Fruit fly (Drosophila melanogaster): ENCODE measurements around the gene sol.

Gene sol

DNA sequence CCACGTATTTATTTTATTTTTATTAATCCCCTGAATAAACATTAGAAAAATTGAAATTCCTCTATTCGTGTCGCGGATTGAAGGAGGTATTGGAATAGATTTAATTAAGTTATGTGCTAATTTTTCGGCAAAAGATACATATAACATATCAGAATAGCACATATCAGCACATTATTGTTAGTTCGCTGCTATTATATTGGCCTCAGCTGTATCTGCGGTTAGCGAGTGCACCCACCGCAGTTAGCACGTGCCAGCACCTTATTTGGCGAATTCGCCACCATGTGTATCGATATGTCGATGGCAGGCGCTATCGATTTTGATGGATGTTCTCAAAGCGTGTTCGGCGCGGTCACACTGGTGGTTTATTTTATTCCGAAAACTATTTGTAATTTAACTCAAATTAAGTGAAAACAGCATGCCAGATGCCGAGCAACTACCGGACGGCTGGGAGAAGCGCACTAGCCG is 5.0 kb upstream of the sol start, which contains the start of gene dod:
Gene dod, plus strand, starts transcription at position 323 of the 465 bp plus-strand sequence.
- TF ChIP-seq CG17801 (GFP tag; optimal IDR thresholded peaks at IDR 0.05; ENCODE audit: partially characterized antibody) = peak; percentile 56

DNA sequence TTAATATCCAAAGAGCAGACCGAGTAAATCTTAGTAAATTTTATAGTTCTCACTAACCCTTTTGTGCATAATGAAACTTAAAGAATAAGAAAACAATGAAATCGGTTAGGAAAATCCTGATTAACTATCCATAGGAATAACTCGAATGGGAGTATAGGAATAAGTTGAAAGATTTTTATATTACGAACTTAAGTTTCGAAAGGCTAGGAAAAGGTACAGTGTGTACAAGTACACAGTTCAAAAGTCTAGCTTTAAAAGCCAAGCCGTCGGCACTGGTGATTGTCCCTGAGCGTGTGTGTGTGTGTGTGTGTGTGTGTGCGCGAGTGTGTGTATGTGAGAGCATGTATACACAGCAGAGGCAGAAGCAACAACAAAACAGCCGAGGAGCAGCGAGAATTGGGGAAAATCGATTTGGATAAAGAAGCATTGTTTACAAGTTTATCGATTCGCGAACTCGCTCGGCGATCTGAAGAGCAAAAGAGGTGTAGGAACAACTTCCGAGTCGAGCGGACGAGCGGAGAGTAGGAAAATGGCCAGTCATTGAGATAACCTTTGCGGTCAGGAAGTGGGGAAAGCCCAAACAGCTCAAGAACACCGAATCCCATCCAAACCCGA is 1.2 kb downstream of the sol start:
- no peak for TF ChIP-seq CG17801 (GFP tag; optimal IDR thresholded peaks at IDR 0.05; ENCODE audit: partially characterized antibody)

DNA sequence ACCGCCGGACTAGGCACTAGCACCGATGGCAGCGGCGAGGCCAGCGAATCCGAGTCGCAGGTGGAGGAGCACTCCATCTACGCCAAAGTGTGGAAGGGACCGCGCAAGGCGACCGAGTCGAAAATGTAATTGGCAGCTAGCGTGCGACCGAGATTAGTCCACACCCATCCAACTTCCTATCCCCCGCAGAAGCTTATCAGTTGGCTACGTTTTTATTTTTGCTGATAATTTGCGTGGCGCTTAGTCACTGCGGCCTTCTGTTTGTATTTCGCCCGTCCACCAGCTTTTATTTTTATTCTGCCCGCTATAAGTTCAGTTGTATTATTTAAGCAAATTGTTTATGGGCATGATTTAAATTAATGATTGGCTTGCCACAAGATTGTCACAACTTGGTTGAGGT is 3.5 kb downstream of the sol start:
- no peak for TF ChIP-seq CG17801 (GFP tag; optimal IDR thresholded peaks at IDR 0.05; ENCODE audit: partially characterized antibody)

DNA sequence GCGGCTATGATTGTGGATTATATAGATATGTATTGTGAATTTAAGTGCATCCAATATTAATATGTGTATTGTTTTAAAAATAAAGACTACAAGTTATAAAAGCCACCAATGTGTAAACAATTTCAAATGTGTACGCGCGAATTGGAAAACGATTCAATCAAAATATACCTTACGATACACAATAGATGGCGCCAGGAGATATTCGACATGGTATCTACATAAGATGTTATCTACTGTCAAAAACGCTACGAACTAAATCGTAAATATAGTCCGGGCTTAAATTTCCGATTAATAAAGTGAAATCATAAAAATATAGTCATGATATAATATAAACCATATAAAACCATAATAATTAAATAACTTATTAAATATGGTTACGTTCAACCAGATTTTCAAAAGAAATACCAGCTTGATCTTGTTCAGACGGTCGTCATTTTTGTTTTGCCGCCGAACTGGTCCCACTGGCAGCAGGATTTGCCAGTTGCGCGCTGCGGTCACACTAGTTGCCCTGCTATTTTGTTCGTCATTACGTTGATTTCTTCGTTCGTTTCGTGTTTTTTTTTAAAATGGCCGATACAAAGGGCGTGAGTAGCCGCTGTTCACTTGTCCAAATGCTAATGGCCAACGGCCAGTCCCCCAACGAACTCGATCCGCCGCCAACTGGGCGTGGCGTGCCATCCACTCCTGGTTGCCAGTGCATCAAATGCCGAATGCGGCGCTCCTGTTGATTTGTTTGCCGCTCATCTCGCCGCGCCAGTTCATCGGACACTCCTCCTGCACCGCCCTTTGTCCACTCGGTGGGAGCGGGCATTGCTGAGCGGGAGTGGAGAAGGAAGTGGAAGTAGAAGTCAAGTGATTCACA is 8.0 kb downstream of the sol start, which contains the start of gene Septin1:
Gene Septin1, plus strand, starts transcription at position 477 of the 862 bp plus-strand sequence.
- TF ChIP-seq CG17801 (GFP tag; optimal IDR thresholded peaks at IDR 0.05; ENCODE audit: partially characterized antibody) = no peak

DNA sequence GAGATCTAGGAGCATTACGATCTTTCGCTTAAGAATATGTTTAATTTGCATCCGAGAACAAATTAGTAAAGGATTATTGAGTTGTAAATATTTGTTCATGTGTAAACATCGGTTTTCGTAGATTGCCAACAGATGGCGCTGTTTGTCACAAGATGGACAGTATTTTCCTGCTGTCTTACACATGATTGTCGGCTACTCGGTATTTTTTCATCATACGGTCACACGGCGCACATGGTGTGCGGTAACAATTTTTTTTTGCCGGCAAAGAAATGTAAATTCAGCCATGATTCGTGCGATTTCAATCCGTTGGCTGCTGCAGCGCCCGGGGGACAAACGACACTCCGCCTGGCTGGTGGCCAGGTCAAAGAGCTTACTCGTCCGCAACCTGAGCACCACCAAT is 12.8 kb downstream of the sol start, which contains the start of the genes bbx and waw:
Gene bbx, plus strand, starts transcription at position 151 of the 400 bp plus-strand sequence.
Gene waw, plus strand, starts transcription at position 151 of the 400 bp plus-strand sequence.
- TF ChIP-seq CG17801 (GFP tag; optimal IDR thresholded peaks at IDR 0.05; ENCODE audit: partially characterized antibody) = no peak

DNA sequence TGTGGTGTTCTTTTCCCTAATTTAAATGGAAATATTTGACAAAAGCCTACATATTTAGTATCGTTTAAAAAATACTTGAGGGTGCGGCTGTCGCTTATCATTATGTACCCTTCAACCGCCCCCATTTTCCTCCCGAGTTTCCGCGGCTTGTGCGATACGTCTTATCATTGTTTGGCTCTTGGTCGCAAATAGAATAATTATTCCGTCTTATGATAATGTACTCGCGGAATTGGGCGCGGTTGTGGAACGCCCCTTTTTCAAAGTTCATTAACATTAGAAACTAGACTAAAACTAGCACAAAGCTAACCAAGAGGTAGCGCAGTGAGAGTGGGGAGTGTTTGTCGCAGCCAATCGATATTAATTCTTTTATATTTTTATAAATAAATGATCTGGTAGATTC is 15.3 kb downstream of the sol start:
- TF ChIP-seq CG17801 (GFP tag; optimal IDR thresholded peaks at IDR 0.05; ENCODE audit: partially characterized antibody) = no peak

DNA sequence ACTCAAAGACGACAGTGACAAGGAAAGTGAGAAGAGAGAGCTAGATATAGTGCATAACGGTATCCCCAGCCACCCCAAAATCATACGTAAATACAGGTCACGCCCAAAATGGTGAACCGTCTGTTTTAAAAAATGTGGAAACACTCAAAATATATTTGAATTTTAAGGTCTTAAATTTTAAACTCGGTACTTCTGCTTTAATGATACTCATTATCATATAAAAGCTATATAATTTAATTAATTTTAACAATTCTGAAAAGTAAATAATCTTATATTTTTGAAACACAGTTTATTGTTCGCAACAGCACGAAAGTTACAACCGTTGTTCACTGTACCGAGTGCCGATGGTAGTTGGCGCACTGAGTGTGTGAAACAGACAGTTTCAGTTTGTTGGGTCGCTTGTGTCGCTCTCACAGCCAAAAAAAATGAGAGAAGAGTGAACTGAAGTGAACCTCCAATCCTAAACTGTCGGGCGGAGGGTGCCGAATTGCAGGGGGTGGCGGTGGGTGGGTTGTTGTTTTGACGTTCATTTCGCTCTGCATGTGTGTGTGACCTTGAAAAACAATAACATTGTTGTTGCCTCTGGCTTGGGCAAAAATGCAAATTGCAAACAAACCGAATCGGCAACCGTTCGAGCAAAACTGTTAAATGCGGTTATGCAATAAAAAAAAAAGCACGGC is 16.4 kb downstream of the sol start:
- TF ChIP-seq CG17801 (GFP tag; optimal IDR thresholded peaks at IDR 0.05; ENCODE audit: partially characterized antibody) = peak; percentile 94

DNA sequence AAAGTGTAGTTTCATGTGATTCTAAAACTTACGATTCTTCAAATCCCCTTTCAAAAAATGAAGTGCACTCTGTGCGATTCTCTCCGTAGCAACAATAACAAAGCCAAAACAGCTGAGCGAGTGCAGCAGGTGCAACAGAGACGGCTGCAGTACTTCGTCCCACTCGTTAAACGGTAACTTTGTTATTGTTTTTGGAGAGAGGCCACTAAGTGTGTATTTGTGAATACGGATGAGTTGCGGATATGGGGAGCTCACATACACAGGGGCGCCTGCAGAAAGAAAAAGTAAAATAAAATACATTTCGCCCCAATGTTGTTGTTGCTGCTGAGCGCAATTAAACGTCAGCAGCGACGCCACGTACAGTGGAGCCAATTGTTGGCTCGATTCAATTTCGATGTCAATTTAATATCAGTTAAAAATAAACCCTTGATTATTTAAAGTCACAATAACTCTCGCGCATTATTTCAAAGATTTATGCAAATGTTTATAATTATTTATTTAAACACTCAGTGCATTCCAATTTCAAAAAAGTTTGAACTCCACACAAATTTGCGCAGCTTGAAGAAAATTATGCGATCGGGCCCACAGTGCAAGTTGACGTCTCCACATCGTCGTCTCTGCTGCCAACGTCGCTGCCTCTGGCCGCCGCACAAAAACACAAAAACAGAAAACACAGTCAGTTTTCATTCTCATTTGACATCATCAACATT is 17.4 kb downstream of the sol start:
- TF ChIP-seq CG17801 (GFP tag; optimal IDR thresholded peaks at IDR 0.05; ENCODE audit: partially characterized antibody) = peak; percentile 99

DNA sequence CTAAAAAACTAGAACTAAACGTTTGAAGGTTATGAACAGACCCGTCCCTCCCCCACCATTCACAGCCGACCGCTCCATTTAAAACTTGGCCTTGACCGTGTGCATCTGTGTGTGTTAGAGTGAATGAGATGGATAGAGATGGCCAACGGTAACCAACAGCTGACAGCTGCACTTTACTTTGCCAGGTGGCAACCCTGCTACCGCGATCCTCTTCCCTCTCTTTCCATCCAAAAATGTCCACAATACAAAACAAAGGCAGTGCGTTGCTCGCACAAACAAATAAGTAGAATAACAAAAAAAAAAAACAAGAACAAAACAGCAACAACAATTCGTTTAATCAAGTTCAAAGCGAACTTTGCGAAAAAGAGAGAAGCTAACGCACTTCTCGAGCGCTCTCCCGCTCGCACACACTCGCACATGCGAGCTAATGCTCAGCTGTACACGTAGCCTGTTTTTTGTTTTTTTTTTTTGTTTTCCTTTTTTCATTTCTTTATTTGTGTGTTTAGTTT is 18.4 kb downstream of the sol start:
- TF ChIP-seq CG17801 (GFP tag; optimal IDR thresholded peaks at IDR 0.05; ENCODE audit: partially characterized antibody) = no peak

DNA sequence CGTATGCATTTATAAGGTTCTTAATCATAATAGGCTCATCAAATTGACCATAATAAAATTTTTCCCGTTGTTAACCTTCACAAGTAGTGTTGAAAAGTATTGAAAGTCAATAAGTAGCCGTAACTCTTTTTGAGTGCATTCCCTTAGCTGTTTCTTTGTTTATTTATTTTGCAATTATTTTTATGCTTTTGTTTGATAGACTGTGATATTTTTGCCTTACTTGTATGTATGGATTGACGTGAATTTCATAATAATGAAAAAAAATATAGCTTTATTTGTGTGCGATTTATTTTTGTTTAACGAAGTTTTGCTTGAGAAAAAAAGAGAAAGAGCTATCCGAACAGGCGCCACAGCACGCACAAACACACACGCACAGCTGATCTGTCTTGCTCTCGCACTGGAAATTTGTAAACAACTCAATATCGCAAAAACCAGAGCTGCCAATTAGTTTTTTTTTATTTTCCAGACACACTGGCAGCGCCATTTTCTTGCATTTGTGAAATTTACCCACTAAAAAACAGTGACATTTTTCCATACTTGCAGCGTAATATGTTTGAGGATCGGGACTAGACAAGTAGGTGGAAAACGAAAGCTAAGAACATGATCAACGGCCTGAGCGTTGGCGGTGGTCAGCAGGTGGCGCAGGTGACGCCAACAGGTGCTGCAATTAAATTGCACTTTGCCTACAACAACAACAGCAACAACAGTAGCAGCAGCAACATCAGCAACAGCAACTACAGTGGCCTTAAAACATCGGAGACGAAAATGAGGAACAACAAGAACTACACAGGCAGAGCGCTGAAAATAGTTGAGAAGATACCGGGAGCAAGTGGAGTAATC is 19.3 kb downstream of the sol start:
- TF ChIP-seq CG17801 (GFP tag; optimal IDR thresholded peaks at IDR 0.05; ENCODE audit: partially characterized antibody) = no peak

DNA sequence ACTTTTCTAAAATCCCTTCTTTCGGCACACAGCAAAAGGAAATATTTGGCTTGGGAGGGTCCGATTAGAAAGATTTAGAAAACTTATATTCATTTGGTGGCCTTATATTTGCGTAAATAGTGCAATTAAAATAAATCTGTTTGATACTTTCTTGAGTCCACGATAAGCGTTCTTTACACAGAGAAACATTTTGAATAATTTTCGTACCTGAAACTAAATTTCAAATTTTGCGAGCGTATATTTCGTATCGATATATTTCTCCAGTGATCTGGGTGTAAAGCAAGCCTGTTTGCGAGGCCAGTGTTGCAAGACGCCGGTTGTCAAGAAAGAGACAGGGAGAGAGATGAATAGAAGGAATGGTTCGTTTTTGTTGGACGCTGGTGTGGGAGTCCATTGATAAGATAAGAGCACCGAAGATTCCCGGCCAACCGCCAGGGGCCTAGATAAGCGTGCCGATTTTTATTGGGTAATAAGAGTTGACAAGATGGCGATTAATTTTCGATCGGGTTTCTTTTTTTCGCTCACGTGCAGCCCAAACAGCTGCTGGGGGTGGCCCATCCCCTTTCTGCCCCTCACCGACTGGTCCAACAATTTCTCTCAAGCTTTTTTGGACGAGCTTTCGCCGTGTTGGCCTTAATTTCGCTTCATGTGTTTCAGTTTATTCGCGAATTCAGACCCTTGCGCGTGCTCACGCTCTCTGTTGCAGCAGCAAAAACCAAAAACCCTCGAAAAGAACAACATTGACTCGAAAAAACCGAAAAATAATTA is 23.8 kb downstream of the sol start, which contains the start of gene slgA:
Gene slgA, plus strand, starts transcription at position 344 of the 768 bp plus-strand sequence.
- TF ChIP-seq CG17801 (GFP tag; optimal IDR thresholded peaks at IDR 0.05; ENCODE audit: partially characterized antibody) = peak; percentile 32

DNA sequence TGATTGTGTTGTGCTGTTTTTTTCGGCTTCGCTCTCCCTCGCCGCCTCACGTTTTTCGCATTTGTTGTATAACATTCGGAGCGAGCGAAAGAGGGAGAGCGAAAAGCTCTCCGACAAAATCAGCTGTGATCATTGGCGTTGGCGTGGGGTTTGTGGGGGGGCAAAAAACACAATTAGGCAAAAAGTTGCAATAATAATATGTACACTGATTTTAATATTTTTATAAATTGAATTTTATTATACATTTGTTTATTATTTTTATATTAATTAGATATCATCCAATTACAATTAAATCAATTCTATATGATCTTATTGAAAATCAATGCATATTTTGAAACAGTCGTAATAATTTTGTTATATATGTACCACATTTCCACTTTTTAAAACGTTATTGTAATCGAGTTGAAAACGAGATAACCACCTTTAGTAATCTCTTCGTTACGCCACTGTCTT is 25.5 kb downstream of the sol start:
- peak; percentile 83 for TF ChIP-seq CG17801 (GFP tag; optimal IDR thresholded peaks at IDR 0.05; ENCODE audit: partially characterized antibody)
